Fruit fly (Drosophila melanogaster): Measurements from ENCODE around the gene CG9928.

DNA sequence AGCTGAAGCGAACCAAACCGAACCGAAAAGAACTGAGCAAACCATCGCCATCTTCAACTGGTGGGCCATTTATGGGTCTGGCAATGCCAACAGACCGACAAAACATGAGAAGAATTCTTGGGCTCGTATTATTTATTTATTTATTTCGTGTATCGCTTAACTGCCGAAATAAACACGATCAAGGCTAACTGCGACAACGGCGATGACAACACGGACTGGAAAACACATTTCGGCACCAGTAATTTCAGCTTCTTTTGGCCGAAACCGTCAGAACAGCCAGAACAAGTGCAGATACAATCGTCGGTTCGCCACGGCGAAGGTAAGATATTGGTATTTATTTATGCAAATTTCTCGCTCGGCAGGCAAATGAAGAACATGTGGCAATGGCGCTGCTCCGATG lies 45.5 kb downstream of the CG9928 start:
- no peak for TF ChIP-seq Snoo (tag; optimal IDR thresholded peaks at IDR 0.05)
- TF ChIP-seq CG15710 (tag; optimal IDR thresholded peaks at IDR 0.05) = no peak
- no peak for TF ChIP-seq CG9948 (tag; optimal IDR thresholded peaks at IDR 0.05)
- TF ChIP-seq D1 (tag; optimal IDR thresholded peaks at IDR 0.05) = no peak
- TF ChIP-seq fd96Ca (GFP tag; IDR thresholded peaks at IDR 0.05) = no peak
- no peak for TF ChIP-seq CG34367 (tag; optimal IDR thresholded peaks at IDR 0.05)
- TF ChIP-seq CG32121 (GFP tag; IDR thresholded peaks at IDR 0.05) = no peak

All from whole organism, pupa.